Fruit fly (Drosophila melanogaster): Measurements from ENCODE around the gene CG5895.
A peak's percentile ranks its signal among the peaks of the same experiment; 100 is the strongest.

The CG5895 gene

dm6 chr3L:16045083-16045830 lies 10.0 kb downstream of the CG5895 start (continued):
- TF ChIP-seq tap (tag; optimal IDR thresholded peaks at IDR 0.05) = peak; percentile 46
- TF ChIP-seq CG11093 (GFP tag; IDR thresholded peaks at IDR 0.05) = no peak
- TF ChIP-seq CG12071 (GFP tag; optimal IDR thresholded peaks at IDR 0.05) = peak; percentile 11
- TF ChIP-seq Ets97D (GFP tag; optimal IDR thresholded peaks at IDR 0.05) = no peak
- TF ChIP-seq E2f1 (GFP tag; IDR thresholded peaks at IDR 0.05) = peak; percentile 58
- no peak for TF ChIP-seq sna (GFP tag; IDR thresholded peaks at IDR 0.05; ENCODE audit: partially characterized antibody)
- no peak for TF ChIP-seq Doc2 (GFP tag; IDR thresholded peaks at IDR 0.05)
- TF ChIP-seq CG5180 (GFP tag; optimal IDR thresholded peaks at IDR 0.05) = no peak
- TF ChIP-seq otp (GFP tag; IDR thresholded peaks at IDR 0.05) = no peak
- TF ChIP-seq CG14050 (GFP tag; IDR thresholded peaks at IDR 0.05) = peak; percentile 68; the same call in 2 of the 3 replicates
- TF ChIP-seq kni (GFP tag; optimal IDR thresholded peaks at IDR 0.05) = peak; percentile 41
- no peak for TF ChIP-seq CHES-1-like (GFP tag; optimal IDR thresholded peaks at IDR 0.05)
- no peak for TF ChIP-seq dimm (GFP tag; IDR thresholded peaks at IDR 0.05)
- TF ChIP-seq gsb (GFP tag; IDR thresholded peaks at IDR 0.05) = no peak
- peak; percentile 52 for TF ChIP-seq ranshi (GFP tag; IDR thresholded peaks at IDR 0.05)
- TF ChIP-seq fd3F (GFP tag; optimal IDR thresholded peaks at IDR 0.05) = peak; percentile 3
- TF ChIP-seq slp2 (GFP tag; optimal IDR thresholded peaks at IDR 0.05) = no peak
- peak; percentile 22 for TF ChIP-seq CG13424 (tag; optimal IDR thresholded peaks at IDR 0.05)
- no peak for TF ChIP-seq Deaf1 (tag; optimal IDR thresholded peaks at IDR 0.05)
- 0 out of 2 replicates have a peak, but pooled peaks have one; percentile 33 for TF ChIP-seq sens-2 (GFP tag; IDR thresholded peaks at IDR 0.05)
- no peak for TF ChIP-seq CG13296 (GFP tag; optimal IDR thresholded peaks at IDR 0.05)
- TF ChIP-seq CG1832 (GFP tag; optimal IDR thresholded peaks at IDR 0.05) = no peak
- TF ChIP-seq ttk (GFP tag; IDR thresholded peaks at IDR 0.05) = peak; percentile 27; the same call in 1 of the 2 replicates
- TF ChIP-seq Rx (GFP tag; IDR thresholded peaks at IDR 0.05) = peak; percentile 12; the same call in 1 of the 2 replicates
- TF ChIP-seq H15 (GFP tag; IDR thresholded peaks at IDR 0.05) = no peak; the same call in 2 of the 3 replicates
- TF ChIP-seq CG18262 (tag; optimal IDR thresholded peaks at IDR 0.05) = peak; percentile 71
- peak; percentile 4 for TF ChIP-seq CG6654 (GFP tag; optimal IDR thresholded peaks at IDR 0.05)
- TF ChIP-seq CG15514 (GFP tag; optimal IDR thresholded peaks at IDR 0.05) = no peak
- peak; percentile 54 for TF ChIP-seq salm (tag; optimal IDR thresholded peaks at IDR 0.05)
- no peak for TF ChIP-seq HmgD (GFP tag; optimal IDR thresholded peaks at IDR 0.05)
- peak; percentile 4; the same call in 2 of the 3 replicates for TF ChIP-seq row (GFP tag; IDR thresholded peaks at IDR 0.05)
- TF ChIP-seq CG10462 (GFP tag; optimal IDR thresholded peaks at IDR 0.05) = no peak
- no peak for TF ChIP-seq CG1233 (GFP tag; optimal IDR thresholded peaks at IDR 0.05)
- peak; percentile 55 for TF ChIP-seq CG1603 (tag; optimal IDR thresholded peaks at IDR 0.05)
- TF ChIP-seq CG4360 (GFP tag; IDR thresholded peaks at IDR 0.05) = 0 out of 2 replicates have a peak, but pooled peaks have one; percentile 5
- no peak for TF ChIP-seq insv (GFP tag; optimal IDR thresholded peaks at IDR 0.05)
- TF ChIP-seq CG17568 (GFP tag; optimal IDR thresholded peaks at IDR 0.05) = no peak
- TF ChIP-seq nerfin-1 (tag; optimal IDR thresholded peaks at IDR 0.05) = peak; percentile 28
- no peak for TF ChIP-seq Neu2 (GFP tag; optimal IDR thresholded peaks at IDR 0.05; ENCODE audit: borderline replicate concordance)
- TF ChIP-seq CG4328 (GFP tag; optimal IDR thresholded peaks at IDR 0.05) = no peak
- no peak for TF ChIP-seq hbn (GFP tag; IDR thresholded peaks at IDR 0.05; ENCODE audit: partially characterized antibody)
- TF ChIP-seq so (GFP tag; IDR thresholded peaks at IDR 0.05) = no peak; the same call in 2 of the 3 replicates
- peak; percentile 59 for TF ChIP-seq CG8359 (GFP tag; optimal IDR thresholded peaks at IDR 0.05; ENCODE audit: borderline replicate concordance)
- TF ChIP-seq Dek (tag; optimal IDR thresholded peaks at IDR 0.05) = peak; percentile 1
- no peak for TF ChIP-seq CG17186 (GFP tag; optimal IDR thresholded peaks at IDR 0.05)
- TF ChIP-seq CG15269 (tag; optimal IDR thresholded peaks at IDR 0.05) = no peak
- TF ChIP-seq aop (GFP tag; IDR thresholded peaks at IDR 0.05) = 0 out of 2 replicates have a peak, but pooled peaks have one; percentile 22
- peak; percentile 36 for TF ChIP-seq dmrt11E (tag; optimal IDR thresholded peaks at IDR 0.05)
- TF ChIP-seq CG17385 (GFP tag; optimal IDR thresholded peaks at IDR 0.05) = no peak
